Worm (Caenorhabditis elegans) whole organism, L3 larva: ENCODE results near the gene drr-1.

Experiments used
- R02D3.7 ChIP-seq: fragments of 150-350 bp; optimal IDR thresholded peaks from 2 replicates; lab custom pipeline; 2014; ENCODE audit warnings: missing biosample characterization, missing genetic modification characterization
- ZK546.5 ChIP-seq: sonication (generic microtip); optimal IDR thresholded peaks from 2 replicates; lab custom pipeline; 2017; ENCODE audit warnings: missing biosample characterization, missing genetic modification characterization
- ama-1 ChIP-seq: fragments of 150-350 bp; optimal IDR thresholded peaks from 2 replicates; lab custom pipeline; 2018
- ceh-16 ChIP-seq: sonication (generic microtip); optimal IDR thresholded peaks from 2 replicates; lab custom pipeline; 2017; ENCODE audit warnings: missing biosample characterization, missing genetic modification characterization
- ceh-28 ChIP-seq: fragments of 150-350 bp; optimal IDR thresholded peaks from 2 replicates; lab custom pipeline; 2014; ENCODE audit warnings: missing biosample characterization, missing genetic modification reagents, missing genetic modification characterization
- ceh-82 ChIP-seq: fragments of 150-350 bp; optimal IDR thresholded peaks from 2 replicates; lab custom pipeline; 2014; ENCODE audit warnings: missing biosample characterization, missing genetic modification characterization
- ceh-9 ChIP-seq: sonication (generic microtip); optimal IDR thresholded peaks from 2 replicates; lab custom pipeline; 2018; ENCODE audit warnings: missing biosample characterization, missing genetic modification characterization
- daf-12 ChIP-seq: fragments of 150-350 bp; optimal IDR thresholded peaks from 2 replicates; lab custom pipeline; 2014; ENCODE audit warnings: missing biosample characterization, missing genetic modification reagents, missing genetic modification characterization
- egl-27 ChIP-seq: sonication (generic microtip); optimal IDR thresholded peaks from 4 replicates; lab custom pipeline; 2017; ENCODE audit warnings: missing biosample characterization, missing genetic modification reagents, missing genetic modification characterization
- elt-1 ChIP-seq: fragments of 150-350 bp; optimal IDR thresholded peaks from 2 replicates; lab custom pipeline; 2014; ENCODE audit warnings: missing biosample characterization, missing genetic modification characterization
- elt-2 ChIP-seq: sonication (generic microtip); optimal IDR thresholded peaks from 2 replicates; lab custom pipeline; 2016; ENCODE audit warnings: missing genetic modification reagents, mild to moderate bottlenecking, missing genetic modification characterization, missing compliant biosample characterization
- elt-3 ChIP-seq, 3 experiments: fragments of 150-350 bp in 1 of 3; sonication (generic microtip) in 2 of 3; optimal IDR thresholded peaks; 2 replicates in 2 of 3; 4 replicates in 1 of 3; lab custom pipeline; 2014 to 2017; ENCODE audit warnings: missing biosample characterization in 3 of 3, missing genetic modification characterization in 3 of 3
- eor-1 ChIP-seq, 2 experiments: fragments of 150-350 bp; optimal IDR thresholded peaks; 2 replicates each; lab custom pipeline; 2014 to 2018; ENCODE audit warnings: missing biosample characterization in 2 of 2, missing genetic modification characterization in 2 of 2
- fkh-10 ChIP-seq: sonication (generic microtip); optimal IDR thresholded peaks from 2 replicates; lab custom pipeline; 2017; ENCODE audit warnings: missing biosample characterization, missing genetic modification reagents, missing genetic modification characterization
- fkh-2 ChIP-seq: fragments of 150-350 bp; optimal IDR thresholded peaks from 2 replicates; lab custom pipeline; 2014; ENCODE audit warnings: missing biosample characterization, missing genetic modification reagents, missing genetic modification characterization
- fos-1 ChIP-seq: fragments of 150-350 bp; optimal IDR thresholded peaks from 2 replicates; lab custom pipeline; 2014; ENCODE audit warnings: missing biosample characterization, missing genetic modification characterization
- hmg-11 ChIP-seq: sonication (generic microtip); optimal IDR thresholded peaks from 2 replicates; lab custom pipeline; 2016; ENCODE audit warnings: missing genetic modification characterization, missing compliant biosample characterization
- jun-1 ChIP-seq: fragments of 150-350 bp; optimal IDR thresholded peaks from 2 replicates; lab custom pipeline; 2014; ENCODE audit warnings: missing biosample characterization, missing genetic modification reagents, missing genetic modification characterization
- lin-15B ChIP-seq: fragments of 150-350 bp; optimal IDR thresholded peaks from 2 replicates; lab custom pipeline; 2014; ENCODE audit warnings: missing biosample characterization, missing genetic modification characterization
- lin-39 ChIP-seq: fragments of 150-350 bp; optimal IDR thresholded peaks from 2 replicates; lab custom pipeline; 2018; ENCODE audit warnings: missing biosample characterization, missing genetic modification reagents, missing genetic modification characterization
- lsy-12 ChIP-seq: sonication (generic microtip); optimal IDR thresholded peaks from 2 replicates; lab custom pipeline; 2016; ENCODE audit warnings: mild to moderate bottlenecking, missing genetic modification characterization, missing compliant biosample characterization
- mdl-1 ChIP-seq: fragments of 150-350 bp; optimal IDR thresholded peaks from 2 replicates; lab custom pipeline; 2014; ENCODE audit warnings: missing biosample characterization, missing genetic modification characterization
- mml-1 ChIP-seq: fragments of 150-350 bp; sonication (generic microtip); optimal IDR thresholded peaks from 3 replicates; lab custom pipeline; 2014; ENCODE audit warnings: missing biosample characterization, missing genetic modification characterization
- nfya-1 ChIP-seq: sonication (generic microtip); optimal IDR thresholded peaks from 2 replicates; lab custom pipeline; 2017; ENCODE audit warnings: missing genetic modification characterization, mild to moderate bottlenecking, missing compliant biosample characterization, antibody characterized with exemption, moderate library complexity; ENCODE audit not compliant: insufficient read depth
- nhr-11 ChIP-seq: fragments of 150-350 bp; optimal IDR thresholded peaks from 2 replicates; lab custom pipeline; 2014; ENCODE audit warnings: missing biosample characterization, missing genetic modification characterization
- nhr-23 ChIP-seq: fragments of 150-350 bp; optimal IDR thresholded peaks from 2 replicates; lab custom pipeline; 2014; ENCODE audit warnings: missing biosample characterization, missing genetic modification reagents, missing genetic modification characterization
- nhr-237 ChIP-seq: fragments of 150-350 bp; optimal IDR thresholded peaks from 2 replicates; lab custom pipeline; 2014; ENCODE audit warnings: missing biosample characterization, missing genetic modification characterization
- nhr-25 ChIP-seq: sonication (generic microtip); optimal IDR thresholded peaks from 2 replicates; lab custom pipeline; 2017; ENCODE audit warnings: missing biosample characterization, missing genetic modification characterization
- nhr-43 ChIP-seq: sonication (generic microtip); optimal IDR thresholded peaks from 2 replicates; lab custom pipeline; 2016; ENCODE audit warnings: mild to moderate bottlenecking, missing genetic modification characterization, missing compliant biosample characterization; ENCODE audit not compliant: poor library complexity, severe bottlenecking
- nhr-76 ChIP-seq: fragments of 150-350 bp; sonication (generic microtip); optimal IDR thresholded peaks from 5 replicates; lab custom pipeline; 2014; ENCODE audit warnings: missing biosample characterization, missing genetic modification characterization
- nhr-77 ChIP-seq: fragments of 150-350 bp; optimal IDR thresholded peaks from 2 replicates; lab custom pipeline; 2014; ENCODE audit warnings: missing biosample characterization, missing genetic modification characterization
- pha-4 ChIP-seq: fragments of 150-350 bp; optimal IDR thresholded peaks from 2 replicates; lab custom pipeline; 2014; ENCODE audit warnings: missing biosample characterization, missing genetic modification reagents, missing genetic modification characterization
- pqm-1 ChIP-seq: fragments of 150-350 bp; optimal IDR thresholded peaks from 2 replicates; lab custom pipeline; 2017; ENCODE audit warnings: missing biosample characterization, missing genetic modification characterization, inconsistent platforms
- sea-2 ChIP-seq: fragments of 150-350 bp; sonication (generic microtip); optimal IDR thresholded peaks from 4 replicates; lab custom pipeline; 2014; ENCODE audit warnings: missing biosample characterization, missing genetic modification reagents, missing genetic modification characterization
- skn-1 ChIP-seq: fragments of 150-350 bp; optimal IDR thresholded peaks from 2 replicates; lab custom pipeline; 2014; ENCODE audit warnings: missing biosample characterization, missing genetic modification characterization
- snpc-4 ChIP-seq: fragments of 150-350 bp; optimal IDR thresholded peaks from 2 replicates; lab custom pipeline; 2014; ENCODE audit warnings: missing biosample characterization, missing genetic modification characterization
- tbx-2 ChIP-seq: sonication (generic microtip); optimal IDR thresholded peaks from 2 replicates; lab custom pipeline; 2016; ENCODE audit warnings: mild to moderate bottlenecking, missing genetic modification characterization, missing compliant biosample characterization
- unc-62 ChIP-seq: fragments of 150-350 bp; sonication (generic microtip); optimal IDR thresholded peaks from 4 replicates; lab custom pipeline; 2014; ENCODE audit warnings: missing biosample characterization, missing genetic modification reagents, missing genetic modification characterization
- ztf-4 ChIP-seq: fragments of 150-350 bp; optimal IDR thresholded peaks from 2 replicates; lab custom pipeline; 2014; ENCODE audit warnings: missing biosample characterization, missing genetic modification characterization

The drr-1 gene

ce11 chrII:13467838-13468389 lies 27.8 kb downstream of the drr-1 start:
- TF ChIP-seq fos-1 (no peak), lsy-12 (no peak), daf-12 (tag; lab: Kevin White, UChicago) (no peak), ceh-82 (no peak), nhr-76 (tag; lab: Kevin White, UChicago) (no peak), lin-39 (no peak), jun-1 (tag; lab: Kevin White, UChicago) (peak; percentile 25), ztf-4 (tag; lab: Kevin White, UChicago) (no peak), pha-4 (tag; lab: Kevin White, UChicago) (peak; percentile 46), pqm-1 (tag; lab: Kevin White, UChicago) (peak; percentile 92), nhr-77 (no peak), elt-2 (tag; lab: Kevin White, UChicago) (peak; percentile 98), ceh-9 (tag; lab: Kevin White, UChicago) (no peak), ceh-28 (tag; lab: Kevin White, UChicago) (peak; percentile 30), skn-1 (peak; percentile 50), ama-1 (lab: Kevin White, UChicago) (peak; percentile 19), ceh-16 (tag; lab: Kevin White, UChicago) (no peak)

DNA sequence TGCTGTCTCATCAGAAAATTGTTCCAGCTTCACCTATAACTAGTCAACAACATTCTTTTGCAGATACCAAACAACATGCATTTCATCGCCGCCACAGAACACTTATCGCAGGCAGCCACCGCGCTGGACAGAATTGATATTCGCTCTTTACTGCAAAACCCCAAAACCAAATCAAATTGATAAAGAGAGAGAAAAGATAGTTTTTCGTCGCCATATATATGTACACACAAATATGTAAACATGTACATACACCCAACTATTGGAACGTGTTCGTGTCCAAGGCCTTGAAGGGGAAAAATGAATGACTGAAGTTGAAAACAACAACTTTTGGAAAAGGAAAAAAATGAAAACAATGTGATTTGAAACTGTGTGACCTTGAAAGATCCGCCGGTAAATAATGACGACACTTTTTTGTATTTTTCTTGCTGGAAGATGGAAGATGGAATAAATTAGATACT lies 30.3 kb downstream of the drr-1 start:
- peak; percentile 76 for TF ChIP-seq nhr-25
- peak; percentile 33 for TF ChIP-seq nhr-43 (tag; lab: Kevin White, UChicago)
- TF ChIP-seq skn-1, result peak; percentile 28
- peak; percentile 87 for TF ChIP-seq pqm-1 (tag; lab: Kevin White, UChicago)
- TF ChIP-seq nhr-23 (tag; lab: Kevin White, UChicago), result no peak
- TF ChIP-seq fkh-10 (GFP tag; lab: Kevin White, UChicago), result no peak
- TF ChIP-seq nfya-1, result peak; percentile 24
- peak in 1 of 3 experiments; percentile 26 for TF ChIP-seq elt-3 (tag; optimal IDR thresholded peaks at IDR 0.05; lab: Kevin White, UChicago)
- TF ChIP-seq pha-4 (tag; lab: Kevin White, UChicago), result peak; percentile 89
- TF ChIP-seq jun-1 (tag; lab: Kevin White, UChicago), result peak; percentile 73
- TF ChIP-seq elt-2 (tag; lab: Kevin White, UChicago), result peak; percentile 93
- TF ChIP-seq nhr-237 (tag; lab: Kevin White, UChicago), result no peak

DNA sequence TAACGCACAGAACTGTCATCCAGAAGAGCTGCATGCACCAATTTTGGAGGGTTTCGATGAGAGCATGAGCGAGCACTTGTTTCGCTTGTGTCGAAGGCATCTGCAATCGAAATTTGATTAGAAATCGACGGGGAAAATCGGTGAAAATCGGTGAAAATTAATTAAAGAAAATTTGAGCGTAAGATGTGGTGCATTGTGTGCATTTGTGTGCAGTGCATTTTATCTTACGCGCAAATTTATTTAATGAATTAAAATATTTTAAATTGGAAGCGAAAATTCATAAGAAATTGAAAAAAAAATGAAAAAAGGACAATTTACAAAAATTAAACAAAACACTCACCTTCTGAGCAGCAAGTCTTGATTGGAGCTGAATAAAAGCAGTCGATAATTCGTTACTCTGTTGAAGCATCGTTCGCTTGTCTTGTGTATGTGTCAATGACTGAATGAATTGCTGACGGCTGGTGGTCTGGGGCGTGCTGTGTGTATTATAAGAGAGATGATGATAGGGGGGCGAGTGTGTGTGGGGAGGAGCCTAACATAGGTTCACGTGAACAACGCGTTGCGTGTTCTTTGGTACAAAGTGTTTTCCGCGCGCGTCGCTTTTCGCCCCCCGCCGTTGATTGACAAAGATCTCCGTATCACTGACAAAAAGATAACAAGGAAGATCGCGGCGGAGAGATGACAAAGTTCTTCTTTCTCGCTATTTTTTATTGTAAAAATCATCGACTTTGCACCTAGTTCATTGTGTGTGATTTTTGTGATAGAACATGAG lies 33.9 kb downstream of the drr-1 start:
- TF ChIP-seq pha-4 (tag; lab: Kevin White, UChicago) (peak; percentile 19), ztf-4 (tag; lab: Kevin White, UChicago) (no peak), R02D3.7 (tag; lab: Kevin White, UChicago) (peak; percentile 4), elt-2 (tag; lab: Kevin White, UChicago) (peak; percentile 97), nhr-25 (peak; percentile 84), lin-15B (tag; lab: Kevin White, UChicago) (peak; percentile 22), fos-1 (peak; percentile 2), nhr-237 (tag; lab: Kevin White, UChicago) (no peak), egl-27 (tag; lab: Kevin White, UChicago) (peak; percentile 84), jun-1 (tag; lab: Kevin White, UChicago) (peak; percentile 86), skn-1 (peak; percentile 81), elt-3 (tag; optimal IDR thresholded peaks at IDR 0.05; lab: Kevin White, UChicago) (peak in 2 of 3 experiments; percentile 5 to 89), sea-2 (GFP tag; lab: Kevin White, UChicago) (no peak), ama-1 (lab: Kevin White, UChicago) (peak; percentile 97), mdl-1 (tag; lab: Kevin White, UChicago) (peak; percentile 75), nhr-11 (tag; lab: Kevin White, UChicago) (peak; percentile 58), eor-1 (tag; optimal IDR thresholded peaks at IDR 0.05; lab: Kevin White, UChicago) (no peak), nhr-23 (tag; lab: Kevin White, UChicago) (peak; percentile 82), ceh-28 (tag; lab: Kevin White, UChicago) (peak; percentile 59), nfya-1 (peak; percentile 74), unc-62 (peak; percentile 76), nhr-43 (tag; lab: Kevin White, UChicago) (peak; percentile 94), elt-1 (peak; percentile 70), daf-12 (tag; lab: Kevin White, UChicago) (no peak), lsy-12 (peak; percentile 32), tbx-2 (peak; percentile 37), snpc-4 (tag; lab: Kevin White, UChicago) (peak; percentile 61), lin-39 (peak; percentile 90), fkh-2 (tag; lab: Kevin White, UChicago) (no peak), pqm-1 (tag; lab: Kevin White, UChicago) (peak; percentile 87), ZK546.5 (no peak), hmg-11 (tag; lab: Kevin White, UChicago) (peak; percentile 7), mml-1 (peak; percentile 88)
